Fruit fly (Drosophila melanogaster): ENCODE data around the gene Edem1.

Edem1 gene

dm6 chrX:1854070-1854469 is 54.6 kb downstream of the Edem1 start (continued):
- TF ChIP-seq Hr51 (GFP tag; optimal IDR thresholded peaks at IDR 0.05) (peak; percentile 8 to 73), CG31365 (tag; optimal IDR thresholded peaks at IDR 0.05) (peak; percentile 66), HLH54F (GFP tag; optimal IDR thresholded peaks at IDR 0.05) (peak; percentile 11), CG7372 (GFP tag; IDR thresholded peaks at IDR 0.05) (0 out of 2 replicates have a peak, but pooled peaks have one; percentile 14), dysf (GFP tag; IDR thresholded peaks at IDR 0.05) (peak; percentile 65; the same call in 1 of the 3 replicates), CG30431 (GFP tag; optimal IDR thresholded peaks at IDR 0.05) (no peak), CG2120 (GFP tag; optimal IDR thresholded peaks at IDR 0.05) (peak; percentile 81), Antp (GFP tag; optimal IDR thresholded peaks at IDR 0.05) (peak; percentile 46), CG16779 (GFP tag; IDR thresholded peaks at IDR 0.05) (peak; percentile 65; the same call in 1 of the 2 replicates), ssp (GFP tag; IDR thresholded peaks at IDR 0.05) (no peak), NfI (GFP tag; optimal IDR thresholded peaks at IDR 0.05) (peak; percentile 25), sob (GFP tag; IDR thresholded peaks at IDR 0.05) (peak; percentile 85), Mrtf (GFP tag; IDR thresholded peaks at IDR 0.05) (no peak), CG14441 (GFP tag; IDR thresholded peaks at IDR 0.05) (peak; percentile 55; the same call in 1 of the 2 replicates), ken (GFP tag; IDR thresholded peaks at IDR 0.05) (no peak), bigmax (GFP tag; optimal IDR thresholded peaks at IDR 0.05) (peak; percentile 4), Mes4 (GFP tag; optimal IDR thresholded peaks at IDR 0.05) (peak; percentile 49), CG1647 (GFP tag; optimal IDR thresholded peaks at IDR 0.05) (peak; percentile 12), insv (GFP tag; optimal IDR thresholded peaks at IDR 0.05) (peak in 1 of 2 experiments; percentile 51), Myb (GFP tag; optimal IDR thresholded peaks at IDR 0.05) (peak; percentile 42), CG9932 (GFP tag; IDR thresholded peaks at IDR 0.05) (peak; percentile 52), pros (GFP tag; optimal IDR thresholded peaks at IDR 0.05) (no peak), Meics (GFP tag; optimal IDR thresholded peaks at IDR 0.05) (peak; percentile 81), fd96Cb (tag; optimal IDR thresholded peaks at IDR 0.05) (no peak), ac (GFP tag; optimal IDR thresholded peaks at IDR 0.05) (no peak), B-H2 (GFP tag; optimal IDR thresholded peaks at IDR 0.05) (peak; percentile 72), CG12236 (GFP tag; optimal IDR thresholded peaks at IDR 0.05) (no peak), Oli (tag; optimal IDR thresholded peaks at IDR 0.05) (no peak), vvl (GFP tag; IDR thresholded peaks at IDR 0.05) (peak; percentile 50; the same call in 1 of the 2 replicates), CG32767 (GFP tag; IDR thresholded peaks at IDR 0.05) (0 out of 2 replicates have a peak, but pooled peaks have one; percentile 51), CG8359 (GFP tag; optimal IDR thresholded peaks at IDR 0.05; ENCODE audit: borderline replicate concordance) (no peak), Hr39 (optimal IDR thresholded peaks at IDR 0.05) (no peak), CkIIα-i1 (GFP tag; IDR thresholded peaks at IDR 0.05) (peak; percentile 32; the same call in 1 of the 2 replicates), CG10654 (GFP tag; optimal IDR thresholded peaks at IDR 0.05) (peak; percentile 45), CG30403 (GFP tag; optimal IDR thresholded peaks at IDR 0.05) (peak; percentile 8), CG16813 (GFP tag; IDR thresholded peaks at IDR 0.05; ENCODE audit: partially characterized antibody) (no peak), ftz-f1 (GFP tag; optimal IDR thresholded peaks at IDR 0.05) (no peak), CG10543 (GFP tag; optimal IDR thresholded peaks at IDR 0.05) (peak; percentile 93), CG6689 (GFP tag; IDR thresholded peaks at IDR 0.05) (peak; percentile 23; the same call in 1 of the 2 replicates), CoRest (tag; optimal IDR thresholded peaks at IDR 0.05) (peak; percentile 15), CG1024 (GFP tag; IDR thresholded peaks at IDR 0.05) (0 out of 2 replicates have a peak, but pooled peaks have one; percentile 13), CG18599 (GFP tag; optimal IDR thresholded peaks at IDR 0.05) (peak; percentile 96), CG13894 (tag; optimal IDR thresholded peaks at IDR 0.05) (peak; percentile 83), tup (GFP tag; optimal IDR thresholded peaks at IDR 0.05) (peak; percentile 85), tio (GFP tag; optimal IDR thresholded peaks at IDR 0.05) (peak; percentile 11), Bgb (GFP tag; IDR thresholded peaks at IDR 0.05; ENCODE audit: partially characterized antibody) (no peak), knrl (GFP tag; IDR thresholded peaks at IDR 0.05; ENCODE audit: partially characterized antibody) (no peak), CG17385 (GFP tag; optimal IDR thresholded peaks at IDR 0.05) (peak; percentile 56), Elba2 (GFP tag; optimal IDR thresholded peaks at IDR 0.05) (no peak), CG12744 (GFP tag; optimal IDR thresholded peaks at IDR 0.05) (peak; percentile 49)
